Fruit fly (Drosophila melanogaster) whole organism, embryonic: ENCODE data around the gene sra.

ENCODE experiments used
- Bteb2 ChIP-seq: fragments of 200-800 bp; sonication (Bioruptor generic); optimal IDR thresholded peaks from 2 replicates; lab custom pipeline; 2016; ENCODE audit warnings: missing biosample characterization, missing genetic modification characterization
- CG12104 ChIP-seq: fragments of 200-800 bp; sonication (Bioruptor generic); optimal IDR thresholded peaks from 3 replicates; lab custom pipeline; 2016; ENCODE audit warnings: missing biosample characterization, missing genetic modification characterization
- CG12219 ChIP-seq: fragments of 200-800 bp; sonication (Bioruptor generic); optimal IDR thresholded peaks from 3 replicates; lab custom pipeline; 2018; ENCODE audit warnings: missing biosample characterization, mild to moderate bottlenecking, missing genetic modification characterization
- CG12769 ChIP-seq: fragments of 200-800 bp; sonication (Bioruptor generic); optimal IDR thresholded peaks from 2 replicates; lab custom pipeline; 2019; ENCODE audit warnings: missing biosample characterization, mild to moderate bottlenecking, missing genetic modification characterization, moderate library complexity
- CG12942 ChIP-seq: fragments of 200-800 bp; sonication (Bioruptor generic); optimal IDR thresholded peaks from 3 replicates; lab custom pipeline; 2016; ENCODE audit warnings: missing biosample characterization, missing genetic modification characterization
- CG14710 ChIP-seq: fragments of 200-800 bp; sonication (Bioruptor generic); optimal IDR thresholded peaks from 3 replicates; lab custom pipeline; 2019; ENCODE audit warnings: missing biosample characterization, mild to moderate bottlenecking, missing genetic modification characterization, moderate library complexity
- CG15011 ChIP-seq: fragments of 200-800 bp; sonication (Bioruptor generic); optimal IDR thresholded peaks from 3 replicates; lab custom pipeline; 2018; ENCODE audit warnings: missing biosample characterization, mild to moderate bottlenecking, missing genetic modification characterization
- CG15514 ChIP-seq: fragments of 200-800 bp; sonication (Bioruptor generic); optimal IDR thresholded peaks from 3 replicates; lab custom pipeline; 2017; ENCODE audit warnings: missing biosample characterization, missing genetic modification characterization, mild to moderate bottlenecking, moderate library complexity, missing genetic modification reagents
- CG18619 ChIP-seq: fragments of 200-800 bp; sonication (Bioruptor generic); optimal IDR thresholded peaks from 3 replicates; lab custom pipeline; 2017; ENCODE audit warnings: missing biosample characterization, mild to moderate bottlenecking, missing genetic modification characterization
- CG3281 ChIP-seq: fragments of 200-800 bp; sonication (Bioruptor generic); optimal IDR thresholded peaks from 3 replicates; lab custom pipeline; 2017; ENCODE audit warnings: missing biosample characterization, mild to moderate bottlenecking, missing genetic modification characterization
- CG34376 ChIP-seq: fragments of 200-800 bp; sonication (Bioruptor generic); optimal IDR thresholded peaks from 2 replicates; lab custom pipeline; 2018; ENCODE audit warnings: missing biosample characterization, mild to moderate bottlenecking, missing genetic modification characterization
- CG4820 ChIP-seq: fragments of 200-800 bp; sonication (Bioruptor generic); optimal IDR thresholded peaks from 3 replicates; lab custom pipeline; 2016; ENCODE audit warnings: missing biosample characterization, missing genetic modification characterization
- CG6683 ChIP-seq: fragments of 200-800 bp; sonication (Bioruptor generic); optimal IDR thresholded peaks from 2 replicates; lab custom pipeline; 2017; ENCODE audit warnings: missing biosample characterization, mild to moderate bottlenecking, missing genetic modification characterization, missing genetic modification reagents
- CG7987 ChIP-seq: fragments of 200-800 bp; sonication (Bioruptor generic); optimal IDR thresholded peaks from 2 replicates; lab custom pipeline; 2018; ENCODE audit warnings: missing biosample characterization, mild to moderate bottlenecking, missing genetic modification characterization, moderate library complexity
- CG8281 ChIP-seq: fragments of 200-800 bp; sonication (Bioruptor generic); optimal IDR thresholded peaks from 2 replicates; lab custom pipeline; 2018; ENCODE audit warnings: missing biosample characterization, mild to moderate bottlenecking, missing genetic modification characterization, moderate library complexity
- CG8765 ChIP-seq: fragments of 200-800 bp; sonication (Bioruptor generic); IDR thresholded peaks from 2 replicates; pipeline ENCODE4 v1.3.6; 2022; ENCODE audit warnings: missing biosample characterization, missing genetic modification characterization
- CG9876 ChIP-seq: fragments of 200-800 bp; sonication (Bioruptor generic); optimal IDR thresholded peaks from 2 replicates; lab custom pipeline; 2016; ENCODE audit warnings: missing biosample characterization, missing genetic modification characterization
- CHES-1-like ChIP-seq: fragments of 200-800 bp; sonication (Bioruptor generic); optimal IDR thresholded peaks from 2 replicates; lab custom pipeline; 2016; ENCODE audit warnings: missing biosample characterization, missing genetic modification characterization
- CTCF ChIP-seq: fragments of 200-800 bp; sonication (Bioruptor generic); optimal IDR thresholded peaks from 2 replicates; lab custom pipeline; 2017; ENCODE audit warnings: missing biosample characterization, mild to moderate bottlenecking, missing genetic modification characterization, moderate library complexity
- Dll ChIP-seq: fragments of 200-800 bp; sonication (Bioruptor generic); IDR thresholded peaks from 4 replicates; pipeline ENCODE4 v1.3.6; 2022; ENCODE audit warnings: missing biosample characterization, missing genetic modification characterization; ENCODE audit not compliant: partially characterized antibody
- E2f1 ChIP-seq: fragments of 200-800 bp; sonication (Bioruptor generic); IDR thresholded peaks from 2 replicates; pipeline ENCODE4 v1.3.6; 2022; ENCODE audit warnings: missing biosample characterization, missing genetic modification characterization
- ERR ChIP-seq: fragments of 200-800 bp; sonication (Bioruptor generic); optimal IDR thresholded peaks from 2 replicates; lab custom pipeline; 2016; ENCODE audit warnings: missing biosample characterization, missing genetic modification characterization
- Gug ChIP-seq: fragments of 200-800 bp; sonication (Bioruptor generic); IDR thresholded peaks from 4 replicates; pipeline ENCODE4 v1.3.6; 2022; ENCODE audit warnings: missing biosample characterization, missing genetic modification characterization
- Hey ChIP-seq: fragments of 200-800 bp; sonication (Bioruptor generic); optimal IDR thresholded peaks from 3 replicates; lab custom pipeline; 2018; ENCODE audit warnings: missing biosample characterization, mild to moderate bottlenecking, missing genetic modification characterization
- Hr3 ChIP-seq: fragments of 200-800 bp; sonication (Bioruptor generic); optimal IDR thresholded peaks from 3 replicates; lab custom pipeline; 2016; ENCODE audit warnings: missing biosample characterization, missing genetic modification characterization
- Nf-YC ChIP-seq: fragments of 200-800 bp; optimal IDR thresholded peaks from 3 replicates; lab custom pipeline; 2019; ENCODE audit warnings: missing biosample characterization, mild to moderate bottlenecking, missing genetic modification characterization, moderate library complexity
- NfI ChIP-seq: fragments of 200-800 bp; sonication (Bioruptor generic); optimal IDR thresholded peaks from 3 replicates; lab custom pipeline; 2018; ENCODE audit warnings: missing biosample characterization, mild to moderate bottlenecking, missing genetic modification characterization, moderate library complexity
- Spps ChIP-seq: fragments of 200-800 bp; sonication (Bioruptor generic); optimal IDR thresholded peaks from 2 replicates; lab custom pipeline; 2018; ENCODE audit warnings: missing biosample characterization, mild to moderate bottlenecking, missing genetic modification characterization
- Trl ChIP-seq, 3 experiments: fragments of >200 bp in 2 of 3; fragments of 200-800 bp in 1 of 3; sonication (Bioruptor generic) in 1 of 3; optimal IDR thresholded peaks; 2 replicates in 1 of 3; 3 replicates in 2 of 3; lab custom pipeline; 2016 to 2017; ENCODE audit warnings: missing biosample characterization in 1 of 3, missing genetic modification characterization in 1 of 3
- Xbp1 ChIP-seq: fragments of 200-800 bp; sonication (Bioruptor generic); optimal IDR thresholded peaks from 3 replicates; lab custom pipeline; 2016; ENCODE audit warnings: missing biosample characterization, mild to moderate bottlenecking, missing genetic modification characterization
- YL-1 ChIP-seq: fragments of 200-800 bp; sonication (Bioruptor generic); optimal IDR thresholded peaks from 3 replicates; lab custom pipeline; 2017; ENCODE audit warnings: missing biosample characterization, mild to moderate bottlenecking, missing genetic modification characterization
- amos ChIP-seq: fragments of 200-800 bp; sonication (Bioruptor generic); IDR thresholded peaks from 2 replicates; pipeline ENCODE4 v1.3.6; 2022; ENCODE audit warnings: missing biosample characterization, missing genetic modification characterization; ENCODE audit not compliant: partially characterized antibody
- btn ChIP-seq: fragments of 200-800 bp; sonication (Bioruptor generic); optimal IDR thresholded peaks from 2 replicates; lab custom pipeline; 2016; ENCODE audit warnings: missing biosample characterization, missing genetic modification characterization
- cad ChIP-seq: fragments of >200 bp; optimal IDR thresholded peaks from 2 replicates; lab custom pipeline; 2017; ENCODE audit warnings: missing biosample characterization, missing genetic modification characterization
- caup ChIP-seq: fragments of 200-800 bp; sonication (Bioruptor generic); optimal IDR thresholded peaks from 3 replicates; lab custom pipeline; 2017; ENCODE audit warnings: missing biosample characterization, mild to moderate bottlenecking, missing genetic modification characterization, moderate library complexity; ENCODE audit not compliant: severe bottlenecking
- dan ChIP-seq: fragments of 200-800 bp; sonication (Bioruptor generic); IDR thresholded peaks from 2 replicates; pipeline ENCODE4 v1.3.6; 2022; ENCODE audit warnings: missing biosample characterization, missing genetic modification characterization
- dm ChIP-seq: fragments of 200-800 bp; sonication (Bioruptor generic); optimal IDR thresholded peaks from 3 replicates; lab custom pipeline; 2016; ENCODE audit warnings: missing biosample characterization, missing genetic modification characterization
- exex ChIP-seq: fragments of 200-800 bp; sonication (Bioruptor generic); optimal IDR thresholded peaks from 4 replicates; lab custom pipeline; 2018; ENCODE audit warnings: missing biosample characterization, mild to moderate bottlenecking, missing genetic modification characterization, moderate library complexity
- gem ChIP-seq: fragments of 200-800 bp; sonication (Bioruptor generic); optimal IDR thresholded peaks from 2 replicates; lab custom pipeline; 2019; ENCODE audit warnings: missing biosample characterization, mild to moderate bottlenecking, missing genetic modification characterization, moderate library complexity
- grau ChIP-seq: fragments of 200-800 bp; optimal IDR thresholded peaks from 3 replicates; lab custom pipeline; 2019; ENCODE audit warnings: missing biosample characterization, mild to moderate bottlenecking, missing genetic modification characterization, moderate library complexity
- gt ChIP-seq: fragments of 200-800 bp; sonication (Bioruptor generic); IDR thresholded peaks from 2 replicates; pipeline ENCODE4 v1.3.6; 2022; ENCODE audit warnings: missing biosample characterization, missing genetic modification characterization
- inv ChIP-seq: fragments of 200-800 bp; sonication (Bioruptor generic); IDR thresholded peaks from 2 replicates; pipeline ENCODE4 v1.3.6; 2022; ENCODE audit warnings: missing biosample characterization, missing genetic modification characterization; ENCODE audit not compliant: partially characterized antibody
- nerfin-1 ChIP-seq: fragments of 200-800 bp; sonication (Bioruptor generic); optimal IDR thresholded peaks from 3 replicates; lab custom pipeline; 2019; ENCODE audit warnings: missing biosample characterization, mild to moderate bottlenecking, missing genetic modification characterization, moderate library complexity
- nmo ChIP-seq: fragments of 200-800 bp; sonication (Bioruptor generic); optimal IDR thresholded peaks from 2 replicates; lab custom pipeline; 2018; ENCODE audit warnings: missing biosample characterization, mild to moderate bottlenecking, missing genetic modification characterization, moderate library complexity
- pb ChIP-seq: fragments of 200-800 bp; sonication (Bioruptor generic); optimal IDR thresholded peaks from 3 replicates; lab custom pipeline; 2016; ENCODE audit warnings: missing biosample characterization, missing genetic modification characterization
- peb ChIP-seq: fragments of 200-800 bp; sonication (Bioruptor generic); IDR thresholded peaks from 2 replicates; pipeline ENCODE4 v1.3.6; 2022; ENCODE audit warnings: missing biosample characterization, missing genetic modification characterization
- pzg ChIP-seq: fragments of 200-800 bp; sonication (Bioruptor generic); optimal IDR thresholded peaks from 3 replicates; lab custom pipeline; 2018; ENCODE audit warnings: missing biosample characterization, mild to moderate bottlenecking, missing genetic modification characterization, moderate library complexity
- sima ChIP-seq: fragments of 200-800 bp; sonication (Bioruptor generic); optimal IDR thresholded peaks from 2 replicates; lab custom pipeline; 2016; ENCODE audit warnings: missing biosample characterization, missing genetic modification characterization
- stwl ChIP-seq: fragments of 200-800 bp; sonication (Bioruptor generic); optimal IDR thresholded peaks from 3 replicates; lab custom pipeline; 2018; ENCODE audit warnings: missing biosample characterization, mild to moderate bottlenecking, missing genetic modification characterization, moderate library complexity

sra gene

dm6 chr3R:16224415-16225165, 37.8 kb downstream of the sra start (continued):
- TF ChIP-seq CG7987 (peak; percentile 90), dan (no peak), CG15514 (GFP tag; lab: Kevin White, UChicago) (peak; percentile 94), Hr3 (GFP tag; lab: Kevin White, UChicago) (peak; percentile 96), E2f1 (GFP tag; lab: Robert Waterston, UW) (no peak), grau (tag; lab: Kevin White, UChicago) (peak; percentile 97), CG3281 (GFP tag; lab: Kevin White, UChicago) (peak; percentile 96), cad (no peak), CG12769 (tag; lab: Kevin White, UChicago) (peak; percentile 88), CG12942 (GFP tag; lab: Kevin White, UChicago) (peak; percentile 92), CG18619 (peak; percentile 95), Spps (tag; lab: Kevin White, UChicago) (peak; percentile 99), dm (GFP tag; lab: Kevin White, UChicago) (peak; percentile 94), CG12219 (GFP tag; lab: Kevin White, UChicago) (peak; percentile 95), Gug (GFP tag; lab: Robert Waterston, UW) (peak; percentile 95), sima (GFP tag; lab: Kevin White, UChicago) (peak; percentile 93), CG12104 (GFP tag; lab: Kevin White, UChicago) (peak; percentile 96), YL-1 (GFP tag; lab: Kevin White, UChicago) (peak; percentile 93), NfI (GFP tag; lab: Kevin White, UChicago) (peak; percentile 97), gt (GFP tag; lab: Robert Waterston, UW) (no peak), Xbp1 (peak; percentile 96), Trl (optimal IDR thresholded peaks at IDR 0.05; lab: Kevin White, UChicago) (peak; percentile 96 to 97), Trl (GFP tag; optimal IDR thresholded peaks at IDR 0.05; lab: Kevin White, UChicago) (peak; percentile 98), inv (GFP tag; lab: Robert Waterston, UW) (no peak), gem (tag; lab: Kevin White, UChicago) (peak; percentile 99), nerfin-1 (tag; lab: Kevin White, UChicago) (peak; percentile 96), Dll (GFP tag; lab: Robert Waterston, UW) (no peak), stwl (peak; percentile 50), CG4820 (GFP tag; lab: Kevin White, UChicago) (peak; percentile 97), peb (GFP tag; lab: Robert Waterston, UW) (no peak), Bteb2 (peak; percentile 98), pzg (GFP tag; lab: Kevin White, UChicago) (peak; percentile 11), ERR (GFP tag; lab: Kevin White, UChicago) (peak; percentile 95), CHES-1-like (GFP tag; lab: Kevin White, UChicago) (peak; percentile 98), CG9876 (GFP tag; lab: Kevin White, UChicago) (peak; percentile 83), CG15011 (peak; percentile 96), amos (GFP tag; lab: Robert Waterston, UW) (no peak), CTCF (peak; percentile 70), CG8765 (GFP tag; lab: Robert Waterston, UW) (no peak), nmo (GFP tag; lab: Kevin White, UChicago) (peak; percentile 98), CG8281 (peak; percentile 86), Nf-YC (tag; lab: Kevin White, UChicago) (peak; percentile 75), CG34376 (GFP tag; lab: Kevin White, UChicago) (peak; percentile 94), caup (peak; percentile 97), Hey (peak; percentile 59), pb (GFP tag; lab: Kevin White, UChicago) (peak; percentile 98), CG6683 (GFP tag; lab: Kevin White, UChicago) (peak; percentile 98), btn (GFP tag; lab: Kevin White, UChicago) (peak; percentile 96), CG14710 (tag; lab: Kevin White, UChicago) (peak; percentile 97), exex (tag; lab: Kevin White, UChicago) (peak; percentile 75)
